Worm (Caenorhabditis elegans) whole organism, L1 larva: ENCODE measurements around the gene galt-1.

Experiments used
- aha-1 ChIP-seq: fragments of 150-350 bp; optimal IDR thresholded peaks from 2 replicates; lab custom pipeline; 2014; ENCODE audit warnings: missing biosample characterization, missing genetic modification characterization
- aly-2 ChIP-seq: fragments of 150-350 bp; optimal IDR thresholded peaks from 2 replicates; lab custom pipeline; 2014; ENCODE audit warnings: missing biosample characterization, missing genetic modification characterization
- blmp-1 ChIP-seq: fragments of 150-350 bp; optimal IDR thresholded peaks from 2 replicates; lab custom pipeline; 2014; ENCODE audit warnings: missing biosample characterization, missing genetic modification characterization
- ceh-63 ChIP-seq: fragments of 200-800 bp; sonication (Bioruptor generic); optimal IDR thresholded peaks from 2 replicates; lab custom pipeline; 2018; ENCODE audit warnings: mild to moderate bottlenecking, missing genetic modification characterization, missing compliant biosample characterization
- ceh-8 ChIP-seq: fragments of 200-800 bp; sonication (Bioruptor generic); optimal IDR thresholded peaks from 2 replicates; lab custom pipeline; 2018; ENCODE audit warnings: mild to moderate bottlenecking, missing genetic modification characterization, moderate library complexity, missing compliant biosample characterization
- ceh-82 ChIP-seq, 3 experiments: fragments of 150-350 bp in 1 of 3; sonication (generic microtip) in 2 of 3; optimal IDR thresholded peaks; 2 replicates each; lab custom pipeline; 2014 to 2017; ENCODE audit warnings: missing biosample characterization in 3 of 3, missing genetic modification characterization in 3 of 3
- ceh-90 ChIP-seq: sonication (generic microtip); optimal IDR thresholded peaks from 2 replicates; lab custom pipeline; 2016; ENCODE audit warnings: missing genetic modification characterization, missing compliant biosample characterization
- dpl-1 ChIP-seq, 3 experiments: fragments of 150-350 bp in 2 of 3; sonication (generic microtip) in 1 of 3; optimal IDR thresholded peaks; 2 replicates each; lab custom pipeline; 2014 to 2017; ENCODE audit warnings: missing biosample characterization in 3 of 3, missing genetic modification characterization in 3 of 3, missing genetic modification reagents in 3 of 3
- dsc-1 ChIP-seq: sonication (generic microtip); optimal IDR thresholded peaks from 2 replicates; lab custom pipeline; 2016; ENCODE audit warnings: mild to moderate bottlenecking, missing genetic modification characterization, missing compliant biosample characterization
- efl-1 ChIP-seq, 4 experiments: fragments of 150-350 bp; optimal IDR thresholded peaks in 3 of 4; peaks in 1 of 4; 1 replicate in 1 of 4; 2 replicates in 3 of 4; lab custom pipeline; 2014; ENCODE audit warnings: missing biosample characterization in 2 of 4, missing genetic modification characterization in 2 of 4, missing genetic modification reagents in 2 of 4
- egl-13 ChIP-seq: sonication (generic microtip); optimal IDR thresholded peaks from 2 replicates; lab custom pipeline; 2016; ENCODE audit warnings: missing genotype, missing genetic modification reagents, missing genetic modification characterization, missing compliant biosample characterization
- elt-2 ChIP-seq: sonication (generic microtip); optimal IDR thresholded peaks from 2 replicates; lab custom pipeline; 2016; ENCODE audit warnings: missing genetic modification characterization, mild to moderate bottlenecking, inconsistent platforms, missing compliant biosample characterization, missing genetic modification reagents
- elt-3 ChIP-seq, 6 experiments: fragments of 150-350 bp in 1 of 6; sonication (generic microtip); optimal IDR thresholded peaks; 2 replicates each; lab custom pipeline; 2017 to 2018; ENCODE audit warnings: missing biosample characterization in 6 of 6, missing genetic modification characterization in 6 of 6, inconsistent platforms in 1 of 6
- ets-5 ChIP-seq: fragments of 200-800 bp; sonication (Bioruptor generic); IDR thresholded peaks from 2 replicates; pipeline ENCODE4 v1.3.6; 2022; ENCODE audit warnings: missing genetic modification characterization, missing compliant biosample characterization
- fkh-10 ChIP-seq: sonication (generic microtip); optimal IDR thresholded peaks from 2 replicates; lab custom pipeline; 2017; ENCODE audit warnings: missing biosample characterization, missing genetic modification reagents, missing genetic modification characterization
- fkh-8 ChIP-seq: sonication (generic microtip); optimal IDR thresholded peaks from 2 replicates; lab custom pipeline; 2016; ENCODE audit warnings: mild to moderate bottlenecking, missing genetic modification characterization, missing compliant biosample characterization
- fos-1 ChIP-seq: fragments of 150-350 bp; optimal IDR thresholded peaks from 2 replicates; lab custom pipeline; 2014; ENCODE audit warnings: missing biosample characterization, missing genetic modification characterization
- grh-1 ChIP-seq: fragments of 200-800 bp; sonication (Bioruptor generic); IDR thresholded peaks from 2 replicates; pipeline ENCODE4 v1.3.6; 2022; ENCODE audit warnings: missing genetic modification reagents, missing genetic modification characterization, missing compliant biosample characterization
- lin-14 ChIP-seq: fragments of 200-800 bp; sonication (Bioruptor generic); optimal IDR thresholded peaks from 2 replicates; lab custom pipeline; 2018; ENCODE audit warnings: mild to moderate bottlenecking, missing genetic modification characterization, moderate library complexity, missing compliant biosample characterization
- lin-15B ChIP-seq: fragments of 150-350 bp; sonication (generic microtip); optimal IDR thresholded peaks from 3 replicates; lab custom pipeline; 2014; ENCODE audit warnings: missing biosample characterization, missing genetic modification characterization
- lin-35 ChIP-seq, 2 experiments: fragments of 150-350 bp; optimal IDR thresholded peaks; 2 replicates each; lab custom pipeline; 2014; ENCODE audit warnings: missing biosample characterization in 2 of 2, missing genetic modification characterization in 2 of 2, missing genetic modification reagents in 2 of 2
- lir-3 ChIP-seq: sonication (generic microtip); optimal IDR thresholded peaks from 2 replicates; lab custom pipeline; 2016; ENCODE audit warnings: mild to moderate bottlenecking, missing genetic modification characterization, moderate library complexity, missing compliant biosample characterization; ENCODE audit not compliant: poor library complexity
- lsy-2 ChIP-seq, 2 experiments: fragments of 150-350 bp; optimal IDR thresholded peaks; 2 replicates each; lab custom pipeline; 2014; ENCODE audit warnings: missing biosample characterization in 2 of 2, missing genetic modification characterization in 2 of 2
- mab-9 ChIP-seq: fragments of 200-800 bp; sonication (Bioruptor generic); IDR thresholded peaks from 2 replicates; pipeline ENCODE4 v1.3.6; 2022; ENCODE audit warnings: missing genetic modification reagents, missing genetic modification characterization, missing compliant biosample characterization
- mep-1 ChIP-seq: fragments of 150-350 bp; optimal IDR thresholded peaks from 2 replicates; lab custom pipeline; 2014; ENCODE audit warnings: missing biosample characterization, missing genetic modification characterization
- nhr-11 ChIP-seq: fragments of 150-350 bp; optimal IDR thresholded peaks from 2 replicates; lab custom pipeline; 2014; ENCODE audit warnings: missing biosample characterization, missing genetic modification characterization
- nhr-20 ChIP-seq: sonication (generic microtip); optimal IDR thresholded peaks from 2 replicates; lab custom pipeline; 2016; ENCODE audit warnings: mild to moderate bottlenecking, missing genetic modification characterization, missing compliant biosample characterization
- nhr-47 ChIP-seq: sonication (generic microtip); optimal IDR thresholded peaks from 2 replicates; lab custom pipeline; 2016; ENCODE audit warnings: mild to moderate bottlenecking, missing genetic modification characterization, moderate library complexity, missing compliant biosample characterization
- nhr-71 ChIP-seq: sonication (generic microtip); optimal IDR thresholded peaks from 2 replicates; lab custom pipeline; 2016; ENCODE audit warnings: mild to moderate bottlenecking, missing genetic modification characterization, moderate library complexity, missing compliant biosample characterization
- nhr-85 ChIP-seq: sonication (generic microtip); peaks from one replicate; lab custom pipeline; 2016; ENCODE audit warnings: missing genetic modification characterization, inconsistent platforms, missing compliant biosample characterization
- nhr-90 ChIP-seq: sonication (generic microtip); optimal IDR thresholded peaks from 2 replicates; lab custom pipeline; 2016; ENCODE audit warnings: mild to moderate bottlenecking, missing genetic modification characterization, missing compliant biosample characterization; ENCODE audit not compliant: poor library complexity
- rnt-1 ChIP-seq: sonication (generic microtip); optimal IDR thresholded peaks from 2 replicates; lab custom pipeline; 2016; ENCODE audit warnings: mild to moderate bottlenecking, missing genetic modification characterization, moderate library complexity, missing compliant biosample characterization
- snu-23 ChIP-seq: sonication (generic microtip); optimal IDR thresholded peaks from 2 replicates; lab custom pipeline; 2016; ENCODE audit warnings: missing genetic modification characterization, missing compliant biosample characterization
- swsn-7 ChIP-seq: sonication (generic microtip); optimal IDR thresholded peaks from 2 replicates; lab custom pipeline; 2016; ENCODE audit warnings: missing genetic modification characterization, missing compliant biosample characterization
- tbx-2 ChIP-seq: sonication (generic microtip); optimal IDR thresholded peaks from 2 replicates; lab custom pipeline; 2016; ENCODE audit warnings: missing genetic modification characterization, missing compliant biosample characterization
- unc-130 ChIP-seq: fragments of 150-350 bp; optimal IDR thresholded peaks from 2 replicates; lab custom pipeline; 2017; ENCODE audit warnings: missing biosample characterization, missing genetic modification characterization, inconsistent platforms
- ztf-4 ChIP-seq: fragments of 150-350 bp; optimal IDR thresholded peaks from 2 replicates; lab custom pipeline; 2014; ENCODE audit warnings: missing biosample characterization, missing genetic modification characterization

The galt-1 gene

DNA sequence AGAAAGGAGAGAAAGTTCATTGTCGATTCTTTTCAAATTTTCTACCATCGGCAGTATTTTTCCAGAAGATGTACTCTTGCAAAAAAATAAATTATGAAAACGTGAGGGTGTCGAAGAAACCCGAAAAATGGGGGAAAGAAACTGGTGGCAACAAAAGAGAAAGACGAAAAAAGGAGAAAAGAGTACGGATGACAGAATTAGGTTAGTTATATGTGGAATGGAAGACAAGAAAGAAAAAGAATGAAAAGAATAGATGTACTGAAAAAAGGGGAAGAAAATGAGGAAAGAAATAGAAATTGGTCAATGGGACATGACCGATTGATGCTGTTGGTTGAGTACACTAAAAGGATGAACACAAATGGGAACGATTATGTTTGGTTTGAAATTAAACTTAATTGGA, 24.9 kb downstream of the galt-1 start:
- TF ChIP-seq lsy-2 (tag; optimal IDR thresholded peaks at IDR 0.05; lab: Kevin White, UChicago) = no peak
- TF ChIP-seq ets-5 (GFP tag; lab: Robert Waterston, UW) = no peak
- no peak for TF ChIP-seq nhr-11
- peak; percentile 47 for TF ChIP-seq lin-14 (GFP tag; lab: Kevin White, UChicago)
- TF ChIP-seq rnt-1 (tag; lab: Kevin White, UChicago) = no peak
- TF ChIP-seq snu-23 (GFP tag; lab: Kevin White, UChicago) = no peak
- TF ChIP-seq dsc-1 (tag; lab: Kevin White, UChicago) = no peak
- TF ChIP-seq aha-1 (tag; lab: Kevin White, UChicago) = no peak
- TF ChIP-seq lir-3 (tag; lab: Kevin White, UChicago) = no peak
- peak; percentile 8 for TF ChIP-seq blmp-1 (tag; lab: Kevin White, UChicago)
- no peak for TF ChIP-seq lin-15B (tag; lab: Kevin White, UChicago)
- TF ChIP-seq nhr-90 (tag; lab: Kevin White, UChicago) = no peak
- no peak for TF ChIP-seq efl-1 (optimal IDR thresholded peaks at IDR 0.05; lab: Kevin White, UChicago)
- TF ChIP-seq efl-1 (GFP tag; optimal IDR thresholded peaks at IDR 0.05 in 1 of 2; lab: Kevin White, UChicago) = peak in 1 of 2 experiments; percentile 39
- no peak for TF ChIP-seq swsn-7 (tag; lab: Kevin White, UChicago)
- no peak for TF ChIP-seq mab-9 (GFP tag; lab: Robert Waterston, UW)
- TF ChIP-seq, all 84 proteins: peak for 3

DNA sequence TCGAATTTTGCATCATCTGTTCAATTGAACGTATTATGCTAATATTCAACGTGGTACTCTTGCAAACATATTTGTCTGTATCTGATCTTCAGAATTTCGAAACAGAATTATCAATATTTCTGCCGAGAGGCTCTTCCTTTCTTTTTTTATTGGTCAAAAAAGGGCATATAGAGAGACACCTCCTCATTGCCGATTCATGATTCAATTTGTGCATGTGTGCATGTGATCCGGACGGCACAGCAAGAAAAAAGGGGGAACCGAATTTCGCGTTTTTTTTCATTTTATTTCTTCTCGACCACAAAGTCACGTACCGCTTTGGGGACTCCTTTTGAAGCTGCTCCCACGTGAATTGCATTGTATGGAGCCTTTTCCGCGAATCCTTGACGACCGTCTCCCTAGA, 30.8 kb downstream of the galt-1 start, which contains the start of gene mcp-1:
TSS of gene mcp-1 (plus strand) at position 292 of the 400 bp plus-strand sequence.
- TF ChIP-seq nhr-47 (tag; lab: Kevin White, UChicago) (peak; percentile 21), ets-5 (GFP tag; lab: Robert Waterston, UW) (no peak), fkh-8 (tag; lab: Kevin White, UChicago) (no peak), ceh-63 (GFP tag; lab: Kevin White, UChicago) (no peak), egl-13 (tag; lab: Kevin White, UChicago) (no peak), nhr-71 (peak; percentile 0), aly-2 (no peak), nhr-20 (no peak), ceh-90 (tag; lab: Kevin White, UChicago) (no peak), lin-14 (GFP tag; lab: Kevin White, UChicago) (peak; percentile 81), tbx-2 (tag; lab: Kevin White, UChicago) (no peak), fkh-10 (peak; percentile 73)

DNA sequence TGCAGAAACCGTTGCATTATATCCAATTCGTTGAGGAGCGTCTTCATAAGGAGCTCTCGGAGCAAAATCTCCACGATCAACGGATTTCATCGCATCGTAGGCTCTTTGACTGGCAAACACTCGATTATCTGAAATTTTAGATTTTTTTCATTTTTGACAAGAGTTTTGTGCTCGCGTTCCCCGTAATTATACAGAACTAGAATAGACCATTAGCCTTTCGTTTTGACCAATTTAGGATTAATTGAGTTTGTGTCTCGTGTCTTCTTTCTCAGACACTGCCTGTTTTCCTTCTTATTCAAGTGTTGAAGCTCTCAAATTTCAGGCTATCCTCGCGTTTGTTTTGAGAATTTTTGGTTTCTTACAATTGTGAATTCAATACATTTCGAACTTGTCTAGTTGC, 32.4 kb downstream of the galt-1 start:
- TF ChIP-seq ceh-8 = no peak
- TF ChIP-seq ztf-4 = no peak
- no peak for TF ChIP-seq ceh-82 (tag; optimal IDR thresholded peaks at IDR 0.05; lab: Kevin White, UChicago)
- no peak for TF ChIP-seq mep-1 (tag; lab: Kevin White, UChicago)
- TF ChIP-seq dsc-1 (tag; lab: Kevin White, UChicago) = no peak
- TF ChIP-seq nhr-11 = no peak

DNA sequence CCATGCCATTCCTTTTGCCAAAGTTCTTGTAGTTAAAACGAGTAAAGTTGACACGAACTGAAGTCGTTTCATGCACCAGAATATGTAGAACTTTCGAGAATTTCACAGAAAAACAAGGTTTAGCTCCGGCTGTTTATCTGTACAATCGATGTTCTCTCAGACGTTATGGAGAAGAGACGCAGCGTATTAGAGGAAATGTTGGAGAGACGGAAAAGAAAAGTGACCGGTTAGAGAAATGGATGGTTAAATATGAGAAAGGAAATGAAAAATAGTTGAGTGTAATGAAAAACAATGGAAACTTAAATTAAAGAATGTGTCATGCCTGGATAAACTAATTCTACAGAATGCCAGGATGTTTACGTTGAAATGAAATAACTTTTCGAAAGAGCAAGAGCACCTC, 33.0 kb downstream of the galt-1 start, which contains the start of gene pcm-1:
TSS of gene pcm-1 (minus strand) at position 187 of the 400 bp plus-strand sequence.
- TF ChIP-seq nhr-71 (peak; percentile 16), lin-14 (GFP tag; lab: Kevin White, UChicago) (peak; percentile 67), lsy-2 (tag; optimal IDR thresholded peaks at IDR 0.05; lab: Kevin White, UChicago) (peak; percentile 5 to 37), elt-3 (tag; optimal IDR thresholded peaks at IDR 0.05; lab: Kevin White, UChicago) (no peak), fos-1 (tag; lab: Kevin White, UChicago) (no peak), elt-2 (tag; lab: Kevin White, UChicago) (no peak), mep-1 (tag; lab: Kevin White, UChicago) (peak; percentile 11), snu-23 (GFP tag; lab: Kevin White, UChicago) (peak; percentile 45), blmp-1 (tag; lab: Kevin White, UChicago) (peak; percentile 40), swsn-7 (tag; lab: Kevin White, UChicago) (peak; percentile 19), dsc-1 (tag; lab: Kevin White, UChicago) (peak; percentile 1), dpl-1 (GFP tag; optimal IDR thresholded peaks at IDR 0.05; lab: Kevin White, UChicago) (peak in 1 of 3 experiments; percentile 34), grh-1 (GFP tag; lab: Robert Waterston, UW) (no peak), fkh-8 (tag; lab: Kevin White, UChicago) (no peak), unc-130 (tag; lab: Kevin White, UChicago) (peak; percentile 15), efl-1 (optimal IDR thresholded peaks at IDR 0.05; lab: Kevin White, UChicago) (peak; percentile 52 to 55), efl-1 (GFP tag; optimal IDR thresholded peaks at IDR 0.05 in 1 of 2; lab: Kevin White, UChicago) (peak in 1 of 2 experiments; percentile 28), rnt-1 (tag; lab: Kevin White, UChicago) (peak; percentile 2), lin-35 (GFP tag; optimal IDR thresholded peaks at IDR 0.05; lab: Kevin White, UChicago) (peak in 1 of 2 experiments; percentile 22), nhr-85 (tag; lab: Kevin White, UChicago) (peak; percentile 4)
